Worm (Caenorhabditis elegans) whole organism, L2 larva: ENCODE data around the gene par-5.

Experiments used
- ceh-16 ChIP-seq: fragments of 150-350 bp; optimal IDR thresholded peaks from 2 replicates; lab custom pipeline; 2014; ENCODE audit warnings: missing biosample characterization, missing genetic modification characterization
- gmeb-1 ChIP-seq: fragments of 150-350 bp; optimal IDR thresholded peaks from 2 replicates; lab custom pipeline; 2014; ENCODE audit warnings: missing biosample characterization, missing genetic modification characterization
- mdl-1 ChIP-seq, 2 experiments: fragments of 150-350 bp in 1 of 2; sonication (generic microtip) in 1 of 2; optimal IDR thresholded peaks; 2 replicates each; lab custom pipeline; 2017; ENCODE audit warnings: missing biosample characterization in 2 of 2, missing genetic modification characterization in 2 of 2
- nhr-129 ChIP-seq: fragments of 150-350 bp; optimal IDR thresholded peaks from 2 replicates; lab custom pipeline; 2014; ENCODE audit warnings: missing biosample characterization, missing genetic modification characterization
- nhr-23 ChIP-seq: fragments of 150-350 bp; optimal IDR thresholded peaks from 2 replicates; lab custom pipeline; 2014; ENCODE audit warnings: missing biosample characterization, missing genetic modification reagents, missing genetic modification characterization
- sma-9 ChIP-seq, 2 experiments: fragments of 150-350 bp in 1 of 2; sonication (generic microtip) in 1 of 2; optimal IDR thresholded peaks; 2 replicates each; lab custom pipeline; 2014 to 2016; ENCODE audit warnings: missing genetic modification characterization in 2 of 2, mild to moderate bottlenecking in 1 of 2, missing biosample characterization in 1 of 2, missing compliant biosample characterization in 1 of 2, missing genetic modification reagents in 1 of 2, moderate library complexity in 1 of 2

- TF ChIP-seq gmeb-1 (tag; lab: Kevin White, UChicago) (no peak), nhr-23 (no peak), ceh-16 (no peak), sma-9 (GFP tag; optimal IDR thresholded peaks at IDR 0.05; lab: Kevin White, UChicago) (no peak), sma-9 (tag; optimal IDR thresholded peaks at IDR 0.05; lab: Kevin White, UChicago) (no peak), mdl-1 (tag; optimal IDR thresholded peaks at IDR 0.05; lab: Kevin White, UChicago) (no peak), nhr-129 (tag; lab: Kevin White, UChicago) (no peak)
These were observed 48.0 kb downstream of the par-5 start, which contains the start of gene lips-5 for ce11 chrIV:11773692-11774225.
